Fruit fly (Drosophila melanogaster) whole organism, embryonic: ENCODE measurements around the gene ct.
A peak's percentile ranks its signal among the peaks of the same experiment; 100 is the strongest.

Experiments used
- Ada2b ChIP-seq: fragments of 200-800 bp; sonication (Bioruptor generic); IDR thresholded peaks from 2 replicates; pipeline ENCODE4 v1.3.6; 2022; ENCODE audit warnings: missing biosample characterization, missing genetic modification characterization
- Asciz ChIP-seq: fragments of 200-800 bp; sonication (Bioruptor generic); optimal IDR thresholded peaks from 2 replicates; lab custom pipeline; 2017; ENCODE audit warnings: missing biosample characterization, mild to moderate bottlenecking, missing genetic modification characterization, missing genetic modification reagents
- CG11398 ChIP-seq: fragments of 200-800 bp; sonication (Bioruptor generic); optimal IDR thresholded peaks from 2 replicates; lab custom pipeline; 2016; ENCODE audit warnings: missing biosample characterization, missing genetic modification characterization
- CG13624 ChIP-seq: fragments of 200-800 bp; sonication (Bioruptor generic); optimal IDR thresholded peaks from 2 replicates; lab custom pipeline; 2016; ENCODE audit warnings: missing biosample characterization, missing genetic modification characterization
- CG15479 ChIP-seq: fragments of 200-800 bp; sonication (Bioruptor generic); optimal IDR thresholded peaks from 3 replicates; lab custom pipeline; 2019; ENCODE audit warnings: missing biosample characterization, mild to moderate bottlenecking, missing genetic modification characterization, moderate library complexity
- CG17385 ChIP-seq: fragments of 200-800 bp; sonication (Bioruptor generic); optimal IDR thresholded peaks from 3 replicates; lab custom pipeline; 2018; ENCODE audit warnings: missing biosample characterization, mild to moderate bottlenecking, missing genetic modification characterization
- CG17829 ChIP-seq: fragments of 200-800 bp; optimal IDR thresholded peaks from 2 replicates; lab custom pipeline; 2019; ENCODE audit warnings: missing biosample characterization, mild to moderate bottlenecking, missing genetic modification characterization, moderate library complexity
- CG34224 ChIP-seq: fragments of 200-800 bp; sonication (Bioruptor generic); IDR thresholded peaks from 3 replicates; pipeline ENCODE4 v1.3.6; 2022; ENCODE audit warnings: missing biosample characterization, missing genetic modification characterization; ENCODE audit not compliant: partially characterized antibody
- CG4360 ChIP-seq: fragments of 200-800 bp; sonication (Bioruptor generic); IDR thresholded peaks from 2 replicates; pipeline ENCODE4 v1.3.6; 2022; ENCODE audit warnings: missing biosample characterization, missing genetic modification characterization
- CG4707 ChIP-seq: fragments of 200-800 bp; sonication (Bioruptor generic); optimal IDR thresholded peaks from 2 replicates; lab custom pipeline; 2018; ENCODE audit warnings: missing biosample characterization, mild to moderate bottlenecking, missing genetic modification characterization, moderate library complexity
- CG5180 ChIP-seq: fragments of 200-800 bp; sonication (Bioruptor generic); optimal IDR thresholded peaks from 3 replicates; lab custom pipeline; 2017; ENCODE audit warnings: missing biosample characterization, missing genetic modification characterization, mild to moderate bottlenecking, moderate library complexity, missing genetic modification reagents
- CG6791 ChIP-seq: fragments of 200-800 bp; sonication (Bioruptor generic); IDR thresholded peaks from 3 replicates; pipeline ENCODE4 v1.3.6; 2022; ENCODE audit warnings: missing biosample characterization, missing genetic modification characterization; ENCODE audit not compliant: partially characterized antibody
- CG7271 ChIP-seq: fragments of 200-800 bp; sonication (Bioruptor generic); optimal IDR thresholded peaks from 2 replicates; lab custom pipeline; 2018; ENCODE audit warnings: missing biosample characterization, mild to moderate bottlenecking, missing genetic modification characterization, moderate library complexity
- CG7963 ChIP-seq: fragments of 200-800 bp; sonication (Bioruptor generic); IDR thresholded peaks from 3 replicates; pipeline ENCODE4 v1.3.6; 2022; ENCODE audit warnings: missing biosample characterization, missing genetic modification characterization; ENCODE audit not compliant: partially characterized antibody
- CG7987 ChIP-seq: fragments of 200-800 bp; sonication (Bioruptor generic); optimal IDR thresholded peaks from 2 replicates; lab custom pipeline; 2018; ENCODE audit warnings: missing biosample characterization, mild to moderate bottlenecking, missing genetic modification characterization, moderate library complexity
- CG8924 ChIP-seq: fragments of 200-800 bp; optimal IDR thresholded peaks from 3 replicates; lab custom pipeline; 2019; ENCODE audit warnings: missing biosample characterization, mild to moderate bottlenecking, missing genetic modification characterization, moderate library complexity
- Drgx ChIP-seq: fragments of 200-800 bp; sonication (Bioruptor generic); IDR thresholded peaks from 2 replicates; pipeline ENCODE4 v1.3.6; 2022; ENCODE audit warnings: missing biosample characterization, missing genetic modification characterization
- H2.0 ChIP-seq: fragments of 200-800 bp; sonication (Bioruptor generic); IDR thresholded peaks from 2 replicates; pipeline ENCODE4 v1.3.6; 2022; ENCODE audit warnings: missing biosample characterization, missing genetic modification characterization
- HLH3B ChIP-seq: fragments of 200-800 bp; sonication (Bioruptor generic); IDR thresholded peaks from 2 replicates; pipeline ENCODE4 v1.3.6; 2022; ENCODE audit warnings: missing biosample characterization, missing genetic modification characterization
- Hmx ChIP-seq: fragments of 200-800 bp; sonication (Bioruptor generic); optimal IDR thresholded peaks from 2 replicates; lab custom pipeline; 2016; ENCODE audit warnings: missing biosample characterization, missing genetic modification characterization
- Jarid2 ChIP-seq: fragments of 200-800 bp; sonication (Bioruptor generic); optimal IDR thresholded peaks from 3 replicates; lab custom pipeline; 2017; ENCODE audit warnings: mild to moderate bottlenecking, missing biosample characterization, missing genetic modification reagents, missing genetic modification characterization
- Med ChIP-seq: fragments of 200-800 bp; sonication (Bioruptor generic); peaks from one replicate; lab custom pipeline; 2016; ENCODE audit warnings: missing biosample characterization, missing genetic modification characterization, mild to moderate bottlenecking, inconsistent platforms, moderate library complexity
- Mrtf ChIP-seq: fragments of 200-800 bp; sonication (Bioruptor generic); IDR thresholded peaks from 3 replicates; pipeline ENCODE4 v1.3.6; 2022; ENCODE audit warnings: missing biosample characterization, missing genetic modification characterization
- abd-A ChIP-seq: fragments of 200-800 bp; sonication (Bioruptor generic); optimal IDR thresholded peaks from 3 replicates; lab custom pipeline; 2019; ENCODE audit warnings: missing biosample characterization, mild to moderate bottlenecking, missing genetic modification characterization, moderate library complexity
- ato ChIP-seq: fragments of 200-800 bp; sonication (Bioruptor generic); IDR thresholded peaks from 2 replicates; pipeline ENCODE4 v1.3.6; 2022; ENCODE audit warnings: missing biosample characterization, missing genetic modification characterization; ENCODE audit not compliant: partially characterized antibody
- bbx ChIP-seq: fragments of 200-800 bp; sonication (Bioruptor generic); IDR thresholded peaks from 2 replicates; pipeline ENCODE4 v1.3.6; 2022; ENCODE audit warnings: missing biosample characterization, missing genetic modification characterization; ENCODE audit not compliant: partially characterized antibody
- bsh ChIP-seq, 2 experiments: fragments of 200-800 bp; sonication (Bioruptor generic); optimal IDR thresholded peaks; 2 replicates each; lab custom pipeline; 2017 to 2018; ENCODE audit warnings: mild to moderate bottlenecking in 2 of 2, missing biosample characterization in 2 of 2, missing genetic modification characterization in 2 of 2, moderate library complexity in 1 of 2
- chinmo ChIP-seq: fragments of 200-800 bp; sonication (Bioruptor generic); IDR thresholded peaks from 4 replicates; pipeline ENCODE4 v1.3.6; 2022; ENCODE audit warnings: missing biosample characterization, missing genetic modification characterization; ENCODE audit not compliant: partially characterized antibody
- crol ChIP-seq: fragments of 200-800 bp; sonication (Bioruptor generic); IDR thresholded peaks from 2 replicates; pipeline ENCODE4 v1.3.6; 2022; ENCODE audit warnings: missing biosample characterization, missing genetic modification characterization
- crp ChIP-seq, 2 experiments: fragments of 200-800 bp; sonication (Bioruptor generic); optimal IDR thresholded peaks; 2 replicates in 1 of 2; 3 replicates in 1 of 2; lab custom pipeline; 2017; ENCODE audit warnings: missing biosample characterization in 2 of 2, missing genetic modification characterization in 2 of 2, mild to moderate bottlenecking in 1 of 2, moderate library complexity in 1 of 2
- gcm ChIP-seq: fragments of 200-800 bp; sonication (Bioruptor generic); optimal IDR thresholded peaks from 2 replicates; lab custom pipeline; 2019; ENCODE audit warnings: missing biosample characterization, mild to moderate bottlenecking, missing genetic modification characterization, moderate library complexity
- gsb-n ChIP-seq: fragments of 200-800 bp; sonication (Bioruptor generic); optimal IDR thresholded peaks from 3 replicates; lab custom pipeline; 2018; ENCODE audit warnings: missing biosample characterization, mild to moderate bottlenecking, missing genetic modification characterization
- hth ChIP-seq: fragments of >200 bp; optimal IDR thresholded peaks from 2 replicates; lab custom pipeline; 2017; ENCODE audit warnings: inconsistent platforms
- insv ChIP-seq, 2 experiments: fragments of 200-800 bp; sonication (Bioruptor generic); optimal IDR thresholded peaks; 3 replicates each; lab custom pipeline; 2016 to 2018; ENCODE audit warnings: missing biosample characterization in 2 of 2, missing genetic modification characterization in 2 of 2
- klu ChIP-seq: fragments of 200-800 bp; sonication (Bioruptor generic); IDR thresholded peaks from 2 replicates; pipeline ENCODE4 v1.3.6; 2022; ENCODE audit warnings: missing biosample characterization, missing genetic modification characterization
- knrl ChIP-seq: fragments of 200-800 bp; sonication (Bioruptor generic); IDR thresholded peaks from 3 replicates; pipeline ENCODE4 v1.3.6; 2022; ENCODE audit warnings: missing biosample characterization, missing genetic modification characterization; ENCODE audit not compliant: partially characterized antibody
- lbe ChIP-seq: fragments of 200-800 bp; sonication (Bioruptor generic); optimal IDR thresholded peaks from 2 replicates; lab custom pipeline; 2016; ENCODE audit warnings: missing biosample characterization, mild to moderate bottlenecking, missing genetic modification characterization
- maf-S ChIP-seq: fragments of 200-800 bp; sonication (Bioruptor generic); optimal IDR thresholded peaks from 2 replicates; lab custom pipeline; 2016; ENCODE audit warnings: missing biosample characterization, missing genetic modification characterization
- nerfin-1 ChIP-seq: fragments of 200-800 bp; sonication (Bioruptor generic); optimal IDR thresholded peaks from 3 replicates; lab custom pipeline; 2019; ENCODE audit warnings: missing biosample characterization, mild to moderate bottlenecking, missing genetic modification characterization, moderate library complexity
- nmo ChIP-seq: fragments of 200-800 bp; sonication (Bioruptor generic); optimal IDR thresholded peaks from 2 replicates; lab custom pipeline; 2018; ENCODE audit warnings: missing biosample characterization, mild to moderate bottlenecking, missing genetic modification characterization, moderate library complexity
- nom ChIP-seq: fragments of 200-800 bp; sonication (Bioruptor generic); optimal IDR thresholded peaks from 2 replicates; lab custom pipeline; 2017; ENCODE audit warnings: missing biosample characterization, missing genetic modification characterization, mild to moderate bottlenecking, moderate library complexity, missing genetic modification reagents
- pb ChIP-seq: fragments of 200-800 bp; sonication (Bioruptor generic); optimal IDR thresholded peaks from 3 replicates; lab custom pipeline; 2016; ENCODE audit warnings: missing biosample characterization, missing genetic modification characterization
- pros ChIP-seq: fragments of 200-800 bp; sonication (Bioruptor generic); optimal IDR thresholded peaks from 3 replicates; lab custom pipeline; 2019; ENCODE audit warnings: missing biosample characterization, mild to moderate bottlenecking, missing genetic modification characterization, moderate library complexity
- salm ChIP-seq: fragments of 200-800 bp; sonication (Bioruptor generic); optimal IDR thresholded peaks from 2 replicates; lab custom pipeline; 2018; ENCODE audit warnings: missing biosample characterization, mild to moderate bottlenecking, missing genetic modification characterization
- sc ChIP-seq, 3 experiments: fragments of >200 bp in 2 of 3; fragments of 200-800 bp in 1 of 3; sonication (Bioruptor generic) in 1 of 3; optimal IDR thresholded peaks; 2 replicates in 2 of 3; 3 replicates in 1 of 3; lab custom pipeline; 2017; ENCODE audit warnings: mild to moderate bottlenecking in 1 of 3, missing biosample characterization in 1 of 3, missing genetic modification characterization in 1 of 3, missing genetic modification reagents in 1 of 3
- sqz ChIP-seq: fragments of 200-800 bp; sonication (Bioruptor generic); optimal IDR thresholded peaks from 3 replicates; lab custom pipeline; 2018; ENCODE audit warnings: missing biosample characterization, mild to moderate bottlenecking, missing genetic modification characterization
- vvl ChIP-seq: fragments of 200-800 bp; sonication (Bioruptor generic); IDR thresholded peaks from 2 replicates; pipeline ENCODE4 v1.3.6; 2022; ENCODE audit warnings: missing biosample characterization, missing genetic modification characterization

Gene ct

DNA sequence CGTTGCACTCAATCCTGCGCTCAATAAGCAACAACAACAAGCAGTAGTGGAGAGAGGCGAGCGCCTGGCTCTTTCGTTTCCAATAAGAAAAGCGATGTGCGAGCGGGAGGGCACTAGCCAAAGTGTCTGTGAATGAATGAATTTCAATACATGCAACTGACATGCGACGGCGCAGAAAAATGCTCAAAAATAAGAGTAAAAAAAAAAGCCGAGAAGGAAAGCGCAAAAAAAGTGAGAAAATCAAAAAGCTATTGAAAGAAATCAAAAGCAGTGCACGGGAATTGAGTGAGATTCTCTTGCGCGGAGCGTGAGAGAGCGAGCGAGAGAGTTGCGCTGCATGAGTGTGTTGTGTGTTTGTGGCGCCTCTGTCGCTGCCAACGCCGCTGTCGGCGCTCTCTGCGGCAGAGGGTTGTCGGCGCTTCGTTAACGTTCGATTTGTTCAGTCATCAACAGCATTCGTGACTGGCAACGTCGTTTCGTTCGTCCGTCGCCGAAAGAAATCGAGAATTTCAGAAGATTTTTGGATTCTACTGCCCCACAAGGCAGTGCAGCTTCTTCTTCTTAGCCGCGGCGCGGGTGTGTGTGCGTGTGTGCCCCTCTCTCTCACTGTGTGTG lies at the start of gene ct (continued):
- TF ChIP-seq Drgx = peak; percentile 82
- peak; percentile 83; the same call in 2 of the 4 replicates for TF ChIP-seq chinmo (GFP tag; lab: Robert Waterston, UW)
- TF ChIP-seq bsh (GFP tag; optimal IDR thresholded peaks at IDR 0.05; lab: Kevin White, UChicago) = peak in 1 of 2 experiments; percentile 90
- TF ChIP-seq pb = no peak
- peak; percentile 24 for TF ChIP-seq pros
- no peak for TF ChIP-seq Hmx (GFP tag; lab: Kevin White, UChicago)
- no peak for TF ChIP-seq CG13624 (GFP tag; lab: Kevin White, UChicago)
- peak; percentile 89 for TF ChIP-seq nom (GFP tag; lab: Kevin White, UChicago)
- peak; percentile 87 for TF ChIP-seq sqz (GFP tag; lab: Kevin White, UChicago)
- TF ChIP-seq CG4707 (GFP tag; lab: Kevin White, UChicago) = no peak
- no peak for TF ChIP-seq salm
- TF ChIP-seq Mrtf (GFP tag; lab: Robert Waterston, UW) = no peak
- TF ChIP-seq insv (GFP tag; optimal IDR thresholded peaks at IDR 0.05; lab: Kevin White, UChicago) = peak; percentile 88 to 94
- peak; percentile 43; the same call in 1 of the 3 replicates for TF ChIP-seq CG7963
- peak; percentile 72 for TF ChIP-seq Med (GFP tag; lab: Kevin White, UChicago)
- TF ChIP-seq vvl = peak; percentile 52; the same call in 1 of the 2 replicates
- TF ChIP-seq CG34224 = 0 out of 3 replicates have a peak, but pooled peaks have one; percentile 43
- no peak for TF ChIP-seq H2.0 (GFP tag; lab: Robert Waterston, UW)
- no peak for TF ChIP-seq nmo (GFP tag; lab: Kevin White, UChicago)
- no peak for TF ChIP-seq hth (lab: Kevin White, UChicago)
- no peak for TF ChIP-seq Ada2b
- peak; percentile 24 for TF ChIP-seq nerfin-1
- TF ChIP-seq crp (GFP tag; optimal IDR thresholded peaks at IDR 0.05; lab: Kevin White, UChicago) = no peak
- TF ChIP-seq CG17829 = peak; percentile 23
- peak; percentile 32 for TF ChIP-seq CG5180 (GFP tag; lab: Kevin White, UChicago)
- 0 out of 3 replicates have a peak, but pooled peaks have one; percentile 26 for TF ChIP-seq knrl
- TF ChIP-seq HLH3B = no peak
- peak; percentile 68; the same call in 2 of the 3 replicates for TF ChIP-seq CG6791 (GFP tag; lab: Robert Waterston, UW)
- TF ChIP-seq CG17385 = peak; percentile 67
- no peak for TF ChIP-seq CG7987 (GFP tag; lab: Kevin White, UChicago)
- TF ChIP-seq crol (GFP tag; lab: Robert Waterston, UW) = peak; percentile 16; the same call in 1 of the 2 replicates
- TF ChIP-seq CG7271 (tag; lab: Kevin White, UChicago) = no peak
- peak; percentile 39; the same call in 1 of the 2 replicates for TF ChIP-seq ato (GFP tag; lab: Robert Waterston, UW)
- no peak for TF ChIP-seq CG11398 (GFP tag; lab: Kevin White, UChicago)
- peak; percentile 61; the same call in 1 of the 2 replicates for TF ChIP-seq bbx (GFP tag; lab: Robert Waterston, UW)
- no peak for TF ChIP-seq gsb-n (tag; lab: Kevin White, UChicago)
- TF ChIP-seq CG15479 (GFP tag; lab: Kevin White, UChicago) = peak; percentile 66
- TF ChIP-seq maf-S = no peak
- peak; percentile 93 for TF ChIP-seq CG4360 (GFP tag; lab: Robert Waterston, UW)
- TF ChIP-seq klu (GFP tag; lab: Robert Waterston, UW) = no peak
- peak; percentile 17 for TF ChIP-seq CG8924 (tag; lab: Kevin White, UChicago)
- TF ChIP-seq lbe (GFP tag; lab: Kevin White, UChicago) = peak; percentile 18
- TF ChIP-seq Jarid2 (GFP tag; lab: Kevin White, UChicago) = peak; percentile 98
- peak; percentile 16 for TF ChIP-seq gcm (GFP tag; lab: Kevin White, UChicago)
- TF ChIP-seq abd-A (tag; lab: Kevin White, UChicago) = peak; percentile 41
- no peak for TF ChIP-seq sc (optimal IDR thresholded peaks at IDR 0.05; lab: Kevin White, UChicago)
- TF ChIP-seq sc (GFP tag; optimal IDR thresholded peaks at IDR 0.05; lab: Kevin White, UChicago) = no peak
- no peak for TF ChIP-seq Asciz (GFP tag; lab: Kevin White, UChicago)
